Worm (Caenorhabditis elegans) whole organism, L3 larva: ENCODE measurements around the gene cnnm-5.

ENCODE experiments used
- R02D3.7 ChIP-seq: fragments of 150-350 bp; optimal IDR thresholded peaks from 2 replicates; lab custom pipeline; 2014; ENCODE audit warnings: missing biosample characterization, missing genetic modification characterization
- ZK546.5 ChIP-seq: sonication (generic microtip); optimal IDR thresholded peaks from 2 replicates; lab custom pipeline; 2017; ENCODE audit warnings: missing biosample characterization, missing genetic modification characterization
- aly-2 ChIP-seq: fragments of 150-350 bp; optimal IDR thresholded peaks from 2 replicates; lab custom pipeline; 2014; ENCODE audit warnings: missing biosample characterization, missing genetic modification characterization
- ama-1 ChIP-seq: fragments of 150-350 bp; optimal IDR thresholded peaks from 2 replicates; lab custom pipeline; 2018
- ceh-16 ChIP-seq: sonication (generic microtip); optimal IDR thresholded peaks from 2 replicates; lab custom pipeline; 2017; ENCODE audit warnings: missing biosample characterization, missing genetic modification characterization
- ceh-28 ChIP-seq: fragments of 150-350 bp; optimal IDR thresholded peaks from 2 replicates; lab custom pipeline; 2014; ENCODE audit warnings: missing biosample characterization, missing genetic modification reagents, missing genetic modification characterization
- ceh-9 ChIP-seq: sonication (generic microtip); optimal IDR thresholded peaks from 2 replicates; lab custom pipeline; 2018; ENCODE audit warnings: missing biosample characterization, missing genetic modification characterization
- daf-12 ChIP-seq: fragments of 150-350 bp; optimal IDR thresholded peaks from 2 replicates; lab custom pipeline; 2014; ENCODE audit warnings: missing biosample characterization, missing genetic modification reagents, missing genetic modification characterization
- egl-27 ChIP-seq: sonication (generic microtip); optimal IDR thresholded peaks from 4 replicates; lab custom pipeline; 2017; ENCODE audit warnings: missing biosample characterization, missing genetic modification reagents, missing genetic modification characterization
- egl-5 ChIP-seq: fragments of 150-350 bp; optimal IDR thresholded peaks from 2 replicates; lab custom pipeline; 2017; ENCODE audit warnings: missing biosample characterization, missing genetic modification reagents, missing genetic modification characterization, inconsistent platforms
- elt-1 ChIP-seq: fragments of 150-350 bp; optimal IDR thresholded peaks from 2 replicates; lab custom pipeline; 2014; ENCODE audit warnings: missing biosample characterization, missing genetic modification characterization
- elt-2 ChIP-seq: sonication (generic microtip); optimal IDR thresholded peaks from 2 replicates; lab custom pipeline; 2016; ENCODE audit warnings: missing genetic modification reagents, mild to moderate bottlenecking, missing genetic modification characterization, missing compliant biosample characterization
- elt-3 ChIP-seq, 3 experiments: fragments of 150-350 bp in 1 of 3; sonication (generic microtip) in 2 of 3; optimal IDR thresholded peaks; 2 replicates in 2 of 3; 4 replicates in 1 of 3; lab custom pipeline; 2014 to 2017; ENCODE audit warnings: missing biosample characterization in 3 of 3, missing genetic modification characterization in 3 of 3
- eor-1 ChIP-seq, 2 experiments: fragments of 150-350 bp; optimal IDR thresholded peaks; 2 replicates each; lab custom pipeline; 2014 to 2018; ENCODE audit warnings: missing biosample characterization in 2 of 2, missing genetic modification characterization in 2 of 2
- fkh-2 ChIP-seq: fragments of 150-350 bp; optimal IDR thresholded peaks from 2 replicates; lab custom pipeline; 2014; ENCODE audit warnings: missing biosample characterization, missing genetic modification reagents, missing genetic modification characterization
- hmg-11 ChIP-seq: sonication (generic microtip); optimal IDR thresholded peaks from 2 replicates; lab custom pipeline; 2016; ENCODE audit warnings: missing genetic modification characterization, missing compliant biosample characterization
- lin-15B ChIP-seq: fragments of 150-350 bp; optimal IDR thresholded peaks from 2 replicates; lab custom pipeline; 2014; ENCODE audit warnings: missing biosample characterization, missing genetic modification characterization
- lsy-12 ChIP-seq: sonication (generic microtip); optimal IDR thresholded peaks from 2 replicates; lab custom pipeline; 2016; ENCODE audit warnings: mild to moderate bottlenecking, missing genetic modification characterization, missing compliant biosample characterization
- mdl-1 ChIP-seq: fragments of 150-350 bp; optimal IDR thresholded peaks from 2 replicates; lab custom pipeline; 2014; ENCODE audit warnings: missing biosample characterization, missing genetic modification characterization
- mml-1 ChIP-seq: fragments of 150-350 bp; sonication (generic microtip); optimal IDR thresholded peaks from 3 replicates; lab custom pipeline; 2014; ENCODE audit warnings: missing biosample characterization, missing genetic modification characterization
- nfya-1 ChIP-seq: sonication (generic microtip); optimal IDR thresholded peaks from 2 replicates; lab custom pipeline; 2017; ENCODE audit warnings: missing genetic modification characterization, mild to moderate bottlenecking, missing compliant biosample characterization, antibody characterized with exemption, moderate library complexity; ENCODE audit not compliant: insufficient read depth
- nhr-11 ChIP-seq: fragments of 150-350 bp; optimal IDR thresholded peaks from 2 replicates; lab custom pipeline; 2014; ENCODE audit warnings: missing biosample characterization, missing genetic modification characterization
- nhr-12 ChIP-seq: fragments of 150-350 bp; optimal IDR thresholded peaks from 2 replicates; lab custom pipeline; 2014; ENCODE audit warnings: missing biosample characterization, missing genetic modification characterization
- nhr-23 ChIP-seq: fragments of 150-350 bp; optimal IDR thresholded peaks from 2 replicates; lab custom pipeline; 2014; ENCODE audit warnings: missing biosample characterization, missing genetic modification reagents, missing genetic modification characterization
- nhr-237 ChIP-seq: fragments of 150-350 bp; optimal IDR thresholded peaks from 2 replicates; lab custom pipeline; 2014; ENCODE audit warnings: missing biosample characterization, missing genetic modification characterization
- nhr-25 ChIP-seq: sonication (generic microtip); optimal IDR thresholded peaks from 2 replicates; lab custom pipeline; 2017; ENCODE audit warnings: missing biosample characterization, missing genetic modification characterization
- nhr-43 ChIP-seq: sonication (generic microtip); optimal IDR thresholded peaks from 2 replicates; lab custom pipeline; 2016; ENCODE audit warnings: mild to moderate bottlenecking, missing genetic modification characterization, missing compliant biosample characterization; ENCODE audit not compliant: poor library complexity, severe bottlenecking
- nhr-67 ChIP-seq: fragments of 150-350 bp; optimal IDR thresholded peaks from 2 replicates; lab custom pipeline; 2014; ENCODE audit warnings: missing biosample characterization, missing genetic modification characterization
- nhr-76 ChIP-seq: fragments of 150-350 bp; sonication (generic microtip); optimal IDR thresholded peaks from 5 replicates; lab custom pipeline; 2014; ENCODE audit warnings: missing biosample characterization, missing genetic modification characterization
- nhr-77 ChIP-seq: fragments of 150-350 bp; optimal IDR thresholded peaks from 2 replicates; lab custom pipeline; 2014; ENCODE audit warnings: missing biosample characterization, missing genetic modification characterization
- pha-4 ChIP-seq: fragments of 150-350 bp; optimal IDR thresholded peaks from 2 replicates; lab custom pipeline; 2014; ENCODE audit warnings: missing biosample characterization, missing genetic modification reagents, missing genetic modification characterization
- pqm-1 ChIP-seq: fragments of 150-350 bp; optimal IDR thresholded peaks from 2 replicates; lab custom pipeline; 2017; ENCODE audit warnings: missing biosample characterization, missing genetic modification characterization, inconsistent platforms
- sea-2 ChIP-seq: fragments of 150-350 bp; sonication (generic microtip); optimal IDR thresholded peaks from 4 replicates; lab custom pipeline; 2014; ENCODE audit warnings: missing biosample characterization, missing genetic modification reagents, missing genetic modification characterization
- skn-1 ChIP-seq: fragments of 150-350 bp; optimal IDR thresholded peaks from 2 replicates; lab custom pipeline; 2014; ENCODE audit warnings: missing biosample characterization, missing genetic modification characterization
- snpc-4 ChIP-seq: fragments of 150-350 bp; optimal IDR thresholded peaks from 2 replicates; lab custom pipeline; 2014; ENCODE audit warnings: missing biosample characterization, missing genetic modification characterization
- unc-39 ChIP-seq: sonication (generic microtip); optimal IDR thresholded peaks from 4 replicates; lab custom pipeline; 2017; ENCODE audit warnings: missing biosample characterization, missing genetic modification characterization
- unc-62 ChIP-seq: fragments of 150-350 bp; sonication (generic microtip); optimal IDR thresholded peaks from 4 replicates; lab custom pipeline; 2014; ENCODE audit warnings: missing biosample characterization, missing genetic modification reagents, missing genetic modification characterization
- zag-1 ChIP-seq: fragments of 150-350 bp; optimal IDR thresholded peaks from 2 replicates; lab custom pipeline; 2014; ENCODE audit warnings: missing biosample characterization, missing genetic modification characterization
- ztf-11 ChIP-seq: fragments of 150-350 bp; optimal IDR thresholded peaks from 2 replicates; lab custom pipeline; 2014; ENCODE audit warnings: missing biosample characterization, missing genetic modification characterization
- ztf-4 ChIP-seq: fragments of 150-350 bp; optimal IDR thresholded peaks from 2 replicates; lab custom pipeline; 2014; ENCODE audit warnings: missing biosample characterization, missing genetic modification characterization

Gene cnnm-5

DNA sequence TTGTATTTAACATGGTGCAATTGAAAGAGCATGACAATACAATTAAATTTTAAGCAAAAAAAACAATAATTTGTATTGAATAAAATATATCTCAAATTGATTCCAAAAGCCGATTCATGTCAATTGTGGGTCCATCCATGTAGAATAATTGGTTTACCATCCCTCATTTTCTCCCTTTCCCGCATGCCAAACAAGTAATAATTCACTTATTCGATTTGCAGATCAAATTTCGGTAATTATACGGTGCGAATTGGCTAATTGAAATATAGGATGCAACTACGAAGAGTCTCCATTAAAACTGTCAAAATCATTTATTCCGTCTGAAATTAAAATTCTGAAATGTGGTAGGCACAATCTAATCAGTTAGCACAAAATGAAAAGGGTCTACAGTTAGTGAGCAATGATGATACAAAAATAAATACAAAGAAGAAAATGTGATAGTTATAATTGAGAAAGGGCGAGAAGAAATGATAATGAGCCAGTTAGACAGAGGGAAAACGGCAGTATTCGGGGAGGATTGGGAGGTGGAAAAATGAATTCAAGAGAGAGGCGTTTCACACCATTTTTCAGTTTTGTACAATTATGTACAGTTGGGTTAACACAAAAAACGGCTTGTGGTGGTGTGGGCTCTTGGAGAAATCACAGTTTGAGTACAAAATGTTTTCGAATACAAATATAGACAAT, 39.2 kb downstream of the cnnm-5 start:
- TF ChIP-seq ztf-4 (tag; lab: Kevin White, UChicago) (peak; percentile 39), ama-1 (lab: Kevin White, UChicago) (peak; percentile 8), nhr-76 (tag; lab: Kevin White, UChicago) (no peak), nhr-25 (tag; lab: Kevin White, UChicago) (peak; percentile 33)

- TF ChIP-seq skn-1 (tag; lab: Kevin White, UChicago), result no peak
- TF ChIP-seq nhr-25 (tag; lab: Kevin White, UChicago), result peak; percentile 5
- no peak for TF ChIP-seq egl-5 (tag; lab: Kevin White, UChicago)
- peak; percentile 72 for TF ChIP-seq pha-4 (tag; lab: Kevin White, UChicago)
- TF ChIP-seq daf-12 (tag; lab: Kevin White, UChicago), result no peak
- TF ChIP-seq nhr-67, result no peak
- TF ChIP-seq nhr-43, result peak; percentile 66
- no peak for TF ChIP-seq lin-15B (tag; lab: Kevin White, UChicago)
- TF ChIP-seq ceh-9, result no peak
- TF ChIP-seq sea-2 (GFP tag; lab: Kevin White, UChicago), result no peak
- TF ChIP-seq ztf-11, result no peak
- TF ChIP-seq mml-1 (tag; lab: Kevin White, UChicago), result no peak
- no peak for TF ChIP-seq mdl-1 (tag; lab: Kevin White, UChicago)
- no peak for TF ChIP-seq ztf-4 (tag; lab: Kevin White, UChicago)
- TF ChIP-seq eor-1 (tag; optimal IDR thresholded peaks at IDR 0.05; lab: Kevin White, UChicago), result no peak
- peak; percentile 43 for TF ChIP-seq pqm-1 (tag; lab: Kevin White, UChicago)
- no peak for TF ChIP-seq ama-1 (lab: Kevin White, UChicago)
- no peak for TF ChIP-seq unc-39 (tag; lab: Kevin White, UChicago)
- TF ChIP-seq R02D3.7 (tag; lab: Kevin White, UChicago), result no peak
- no peak for TF ChIP-seq ZK546.5 (tag; lab: Kevin White, UChicago)
- TF ChIP-seq egl-27 (tag; lab: Kevin White, UChicago), result no peak
- no peak for TF ChIP-seq nhr-77 (tag; lab: Kevin White, UChicago)
- peak; percentile 24 for TF ChIP-seq hmg-11 (tag; lab: Kevin White, UChicago)
- no peak for TF ChIP-seq nhr-76 (tag; lab: Kevin White, UChicago)
- no peak for TF ChIP-seq aly-2 (tag; lab: Kevin White, UChicago)
- TF ChIP-seq nhr-237 (tag; lab: Kevin White, UChicago), result no peak
- TF ChIP-seq ceh-28 (tag; lab: Kevin White, UChicago), result peak; percentile 48
- no peak for TF ChIP-seq elt-1 (tag; lab: Kevin White, UChicago)
- TF ChIP-seq nhr-12 (tag; lab: Kevin White, UChicago), result no peak
- TF ChIP-seq lsy-12 (tag; lab: Kevin White, UChicago), result peak; percentile 22
- peak; percentile 69 for TF ChIP-seq nhr-23 (tag; lab: Kevin White, UChicago)
- TF ChIP-seq snpc-4, result peak; percentile 45
- TF ChIP-seq nfya-1 (tag; lab: Kevin White, UChicago), result peak; percentile 75
- TF ChIP-seq zag-1 (tag; lab: Kevin White, UChicago), result no peak
- TF ChIP-seq fkh-2, result no peak
- TF ChIP-seq unc-62 (GFP tag; lab: Kevin White, UChicago), result peak; percentile 49
- peak; percentile 52 for TF ChIP-seq elt-2
Measured at ce11 chrIII:3786427-3786935, 42.5 kb downstream of the cnnm-5 start, which contains the start of gene acy-3. Gene acy-3 (minus strand): TSS chrIII:3786477.

DNA sequence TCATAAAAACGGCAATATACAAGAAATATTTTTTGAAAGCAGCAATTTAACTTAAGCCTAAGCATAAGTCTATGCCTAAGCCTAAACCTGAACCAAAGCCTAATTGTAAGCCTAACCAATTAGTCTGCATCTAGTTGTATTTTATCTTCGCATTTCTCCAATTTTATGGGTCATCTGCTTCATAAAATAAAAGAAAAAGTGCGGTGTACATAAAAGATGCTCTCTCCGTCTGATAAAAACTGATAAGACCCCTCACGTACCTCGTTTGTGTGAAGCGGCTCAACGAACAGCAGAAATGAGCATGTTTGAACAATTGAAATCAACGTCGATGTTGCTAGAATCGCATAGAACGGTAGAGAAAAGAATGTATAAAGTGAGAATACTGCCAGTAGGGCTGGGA, 43.9 kb downstream of the cnnm-5 start:
- TF ChIP-seq lsy-12 (tag; lab: Kevin White, UChicago) (no peak), elt-2 (peak; percentile 64), pqm-1 (tag; lab: Kevin White, UChicago) (peak; percentile 53), ama-1 (lab: Kevin White, UChicago) (no peak), nhr-67 (no peak), nhr-11 (no peak), ceh-16 (tag; lab: Kevin White, UChicago) (no peak), pha-4 (tag; lab: Kevin White, UChicago) (peak; percentile 14), elt-3 (tag; optimal IDR thresholded peaks at IDR 0.05; lab: Kevin White, UChicago) (no peak), daf-12 (tag; lab: Kevin White, UChicago) (no peak)
